Fruit fly (Drosophila melanogaster) whole organism, prepupa: ENCODE results near the gene CG13692.

ENCODE experiments used
- Blimp-1 ChIP-seq: fragments of 200-800 bp; sonication (Bioruptor generic); optimal IDR thresholded peaks from 3 replicates; lab custom pipeline; 2017; ENCODE audit warnings: missing biosample characterization, missing genetic modification characterization, mild to moderate bottlenecking, moderate library complexity, missing genetic modification reagents
- CG10631 ChIP-seq: fragments of 200-800 bp; sonication (Bioruptor generic); optimal IDR thresholded peaks from 2 replicates; lab custom pipeline; 2016; ENCODE audit warnings: missing biosample characterization, missing genetic modification characterization
- CG10669 ChIP-seq: fragments of 200-800 bp; sonication (Bioruptor generic); optimal IDR thresholded peaks from 3 replicates; lab custom pipeline; 2018; ENCODE audit warnings: missing biosample characterization, mild to moderate bottlenecking, missing genetic modification characterization, moderate library complexity
- CG11294 ChIP-seq: fragments of 200-800 bp; sonication (Bioruptor generic); IDR thresholded peaks from 2 replicates; pipeline ENCODE4 v1.3.6; 2022; ENCODE audit warnings: missing biosample characterization, missing genetic modification characterization
- CG11762 ChIP-seq: fragments of 200-800 bp; sonication (Bioruptor generic); optimal IDR thresholded peaks from 3 replicates; lab custom pipeline; 2016; ENCODE audit warnings: missing biosample characterization, missing genetic modification characterization; ENCODE audit not compliant: insufficient read depth
- CG1621 ChIP-seq: fragments of 200-800 bp; sonication (Bioruptor generic); optimal IDR thresholded peaks from 3 replicates; lab custom pipeline; 2018; ENCODE audit warnings: missing biosample characterization, mild to moderate bottlenecking, missing genetic modification characterization
- CG16779 ChIP-seq: fragments of 200-800 bp; sonication (Bioruptor generic); optimal IDR thresholded peaks from 3 replicates; lab custom pipeline; 2017; ENCODE audit warnings: missing biosample characterization, mild to moderate bottlenecking, missing genetic modification characterization
- CG32006 ChIP-seq: fragments of 200-800 bp; sonication (Bioruptor generic); optimal IDR thresholded peaks from 3 replicates; lab custom pipeline; 2017; ENCODE audit warnings: missing biosample characterization, mild to moderate bottlenecking, missing genetic modification characterization
- CG34406 ChIP-seq: fragments of 200-800 bp; sonication (Bioruptor generic); optimal IDR thresholded peaks from 3 replicates; lab custom pipeline; 2016; ENCODE audit warnings: missing biosample characterization, missing genetic modification characterization
- CG3919 ChIP-seq: fragments of 200-800 bp; sonication (Bioruptor generic); optimal IDR thresholded peaks from 3 replicates; lab custom pipeline; 2016; ENCODE audit warnings: missing biosample characterization, missing genetic modification characterization
- CG4318 ChIP-seq: fragments of 200-800 bp; sonication (Bioruptor generic); optimal IDR thresholded peaks from 3 replicates; lab custom pipeline; 2017; ENCODE audit warnings: missing biosample characterization, mild to moderate bottlenecking, missing genetic modification characterization
- CG6276 ChIP-seq: fragments of 200-800 bp; sonication (Bioruptor generic); optimal IDR thresholded peaks from 2 replicates; lab custom pipeline; 2017; ENCODE audit warnings: missing biosample characterization, mild to moderate bottlenecking, missing genetic modification characterization
- CG6792 ChIP-seq: fragments of 200-800 bp; sonication (Bioruptor generic); optimal IDR thresholded peaks from 3 replicates; lab custom pipeline; 2016; ENCODE audit warnings: missing biosample characterization, missing genetic modification characterization
- CG6808 ChIP-seq: fragments of 200-800 bp; sonication (Bioruptor generic); optimal IDR thresholded peaks from 3 replicates; lab custom pipeline; 2017; ENCODE audit warnings: missing biosample characterization, missing genetic modification characterization, mild to moderate bottlenecking, moderate library complexity, missing genetic modification reagents
- CG6854 ChIP-seq: fragments of 200-800 bp; sonication (Bioruptor generic); optimal IDR thresholded peaks from 2 replicates; lab custom pipeline; 2017; ENCODE audit warnings: missing biosample characterization, mild to moderate bottlenecking, missing genetic modification characterization
- CG7368 ChIP-seq: fragments of 200-800 bp; sonication (Bioruptor generic); optimal IDR thresholded peaks from 3 replicates; lab custom pipeline; 2016; ENCODE audit warnings: missing biosample characterization, missing genetic modification characterization
- CG8119 ChIP-seq: fragments of 200-800 bp; sonication (Bioruptor generic); IDR thresholded peaks from 3 replicates; pipeline ENCODE4 v1.3.6; 2022; ENCODE audit warnings: missing biosample characterization, missing genetic modification characterization
- CG8632 ChIP-seq: fragments of 200-800 bp; sonication (Bioruptor generic); optimal IDR thresholded peaks from 3 replicates; lab custom pipeline; 2016; ENCODE audit warnings: missing biosample characterization, missing genetic modification characterization
- Eip75B ChIP-seq: fragments of 200-800 bp; sonication (Bioruptor generic); optimal IDR thresholded peaks from 3 replicates; lab custom pipeline; 2016; ENCODE audit warnings: missing biosample characterization, missing genetic modification characterization
- Eip78C ChIP-seq: fragments of 200-800 bp; sonication (Bioruptor generic); peaks from one replicate; lab custom pipeline; 2016; ENCODE audit warnings: missing biosample characterization, missing genetic modification characterization
- Eip93F ChIP-seq: fragments of 200-800 bp; sonication (Bioruptor generic); optimal IDR thresholded peaks from 2 replicates; lab custom pipeline; 2016; ENCODE audit warnings: missing biosample characterization, mild to moderate bottlenecking, missing genetic modification characterization
- Ets21C ChIP-seq: fragments of 200-800 bp; sonication (Bioruptor generic); optimal IDR thresholded peaks from 3 replicates; lab custom pipeline; 2016; ENCODE audit warnings: missing biosample characterization, missing genetic modification characterization
- Gug ChIP-seq: fragments of 200-800 bp; sonication (Bioruptor generic); IDR thresholded peaks from 2 replicates; pipeline ENCODE4 v1.3.6; 2022; ENCODE audit warnings: missing biosample characterization, missing genetic modification characterization
- Hr38 ChIP-seq: sonication (Bioruptor generic); optimal IDR thresholded peaks from 2 replicates; lab custom pipeline; 2016; ENCODE audit warnings: missing biosample characterization, missing genetic modification characterization
- Hr4 ChIP-seq: fragments of 200-800 bp; sonication (Bioruptor generic); optimal IDR thresholded peaks from 3 replicates; lab custom pipeline; 2016; ENCODE audit warnings: missing biosample characterization, missing genetic modification characterization
- Lpt ChIP-seq: fragments of 200-800 bp; sonication (Bioruptor generic); optimal IDR thresholded peaks from 3 replicates; lab custom pipeline; 2016; ENCODE audit warnings: missing biosample characterization, missing genetic modification characterization
- Met ChIP-seq: fragments of 200-800 bp; sonication (Bioruptor generic); optimal IDR thresholded peaks from 3 replicates; lab custom pipeline; 2016; ENCODE audit warnings: missing biosample characterization, missing genetic modification characterization
- OdsH ChIP-seq: fragments of 200-800 bp; sonication (Bioruptor generic); optimal IDR thresholded peaks from 3 replicates; lab custom pipeline; 2016; ENCODE audit warnings: missing biosample characterization, missing genetic modification characterization
- Sox102F ChIP-seq: fragments of 200-800 bp; sonication (Bioruptor generic); optimal IDR thresholded peaks from 2 replicates; lab custom pipeline; 2016; ENCODE audit warnings: missing biosample characterization, mild to moderate bottlenecking, missing genetic modification characterization
- Sox15 ChIP-seq: fragments of 200-800 bp; sonication (Bioruptor generic); optimal IDR thresholded peaks from 3 replicates; lab custom pipeline; 2016; ENCODE audit warnings: missing biosample characterization, missing genetic modification characterization
- achi ChIP-seq: fragments of 200-800 bp; sonication (Bioruptor generic); optimal IDR thresholded peaks from 3 replicates; lab custom pipeline; 2016; ENCODE audit warnings: missing biosample characterization, missing genetic modification characterization
- acj6 ChIP-seq: fragments of 200-800 bp; sonication (Bioruptor generic); optimal IDR thresholded peaks from 3 replicates; lab custom pipeline; 2016; ENCODE audit warnings: missing biosample characterization, missing genetic modification characterization
- cyc ChIP-seq: fragments of 200-800 bp; sonication (Bioruptor generic); optimal IDR thresholded peaks from 3 replicates; lab custom pipeline; 2016; ENCODE audit warnings: missing biosample characterization, missing genetic modification characterization
- dac ChIP-seq: fragments of 200-800 bp; sonication (Bioruptor generic); optimal IDR thresholded peaks from 2 replicates; lab custom pipeline; 2017; ENCODE audit warnings: missing biosample characterization, mild to moderate bottlenecking, missing genetic modification characterization
- eg ChIP-seq: fragments of 200-800 bp; sonication (Bioruptor generic); IDR thresholded peaks from 3 replicates; pipeline ENCODE4 v1.3.6; 2022; ENCODE audit warnings: missing biosample characterization, missing genetic modification characterization
- esn ChIP-seq: fragments of 200-800 bp; sonication (Bioruptor generic); optimal IDR thresholded peaks from 2 replicates; lab custom pipeline; 2016; ENCODE audit warnings: missing biosample characterization, mild to moderate bottlenecking, missing genetic modification characterization, moderate library complexity
- fd59A ChIP-seq: fragments of 200-800 bp; sonication (Bioruptor generic); optimal IDR thresholded peaks from 2 replicates; lab custom pipeline; 2017; ENCODE audit warnings: missing biosample characterization, mild to moderate bottlenecking, missing genetic modification characterization, missing genetic modification reagents
- fkh ChIP-seq: fragments of 200-800 bp; sonication (Bioruptor generic); optimal IDR thresholded peaks from 3 replicates; lab custom pipeline; 2017; ENCODE audit warnings: missing biosample characterization, mild to moderate bottlenecking, missing genetic modification characterization, moderate library complexity
- net ChIP-seq: fragments of 200-800 bp; sonication (Bioruptor generic); optimal IDR thresholded peaks from 3 replicates; lab custom pipeline; 2016; ENCODE audit warnings: missing biosample characterization, missing genetic modification characterization
- pdm3 ChIP-seq: fragments of 200-800 bp; sonication (Bioruptor generic); optimal IDR thresholded peaks from 3 replicates; lab custom pipeline; 2016; ENCODE audit warnings: missing biosample characterization, missing genetic modification characterization
- salr ChIP-seq, 2 experiments: fragments of 200-800 bp; sonication (Bioruptor generic); optimal IDR thresholded peaks; 3 replicates each; lab custom pipeline; 2016 to 2018; ENCODE audit warnings: missing biosample characterization in 2 of 2, missing genetic modification characterization in 2 of 2, mild to moderate bottlenecking in 1 of 2
- spab ChIP-seq: fragments of 200-800 bp; sonication (Bioruptor generic); optimal IDR thresholded peaks from 2 replicates; lab custom pipeline; 2017; ENCODE audit warnings: missing biosample characterization, mild to moderate bottlenecking, missing genetic modification characterization, missing genetic modification reagents
- svp ChIP-seq: fragments of 200-800 bp; sonication (Bioruptor generic); peaks from one replicate; lab custom pipeline; 2016; ENCODE audit warnings: missing biosample characterization, missing genetic modification characterization
- topi ChIP-seq: fragments of 200-800 bp; sonication (Bioruptor generic); optimal IDR thresholded peaks from 3 replicates; lab custom pipeline; 2016; ENCODE audit warnings: missing biosample characterization, missing genetic modification characterization
- vri ChIP-seq: fragments of 200-800 bp; sonication (Bioruptor generic); optimal IDR thresholded peaks from 3 replicates; lab custom pipeline; 2016; ENCODE audit warnings: missing biosample characterization, mild to moderate bottlenecking, missing genetic modification characterization

The CG13692 gene

dm6 chr2L:419620-420184 lies 1.9 kb upstream of the CG13692 start, which contains the start of the genes CG13690 and RpLP1 (continued):
- TF ChIP-seq Met (GFP tag; lab: Kevin White, UChicago) (peak; percentile 76), cyc (peak; percentile 66), salr (GFP tag; optimal IDR thresholded peaks at IDR 0.05; lab: Kevin White, UChicago) (peak; percentile 4 to 38), CG6854 (GFP tag; lab: Kevin White, UChicago) (peak; percentile 90), Hr4 (no peak), Eip78C (GFP tag; lab: Kevin White, UChicago) (peak; percentile 94), CG4318 (no peak), CG34406 (GFP tag; lab: Kevin White, UChicago) (peak; percentile 71), CG6276 (no peak), pdm3 (GFP tag; lab: Kevin White, UChicago) (peak; percentile 74), achi (GFP tag; lab: Kevin White, UChicago) (peak; percentile 68), CG11762 (peak; percentile 36), fd59A (GFP tag; lab: Kevin White, UChicago) (peak; percentile 28), Blimp-1 (GFP tag; lab: Kevin White, UChicago) (peak; percentile 42), Sox102F (GFP tag; lab: Kevin White, UChicago) (peak; percentile 77), spab (peak; percentile 18), CG3919 (GFP tag; lab: Kevin White, UChicago) (peak; percentile 81), CG8632 (peak; percentile 71), CG16779 (peak; percentile 69)

- TF ChIP-seq CG10669 (GFP tag; lab: Kevin White, UChicago) = no peak
- no peak for TF ChIP-seq acj6 (GFP tag; lab: Kevin White, UChicago)
- no peak for TF ChIP-seq CG6854 (GFP tag; lab: Kevin White, UChicago)
- TF ChIP-seq Gug (GFP tag; lab: Robert Waterston, UW) = no peak
- TF ChIP-seq CG1621 (tag; lab: Kevin White, UChicago) = no peak
- no peak for TF ChIP-seq fd59A (GFP tag; lab: Kevin White, UChicago)
- no peak for TF ChIP-seq CG6808 (GFP tag; lab: Kevin White, UChicago)
- no peak for TF ChIP-seq CG10631 (GFP tag; lab: Kevin White, UChicago)
Measured at dm6 chr2L:422573-422972, 1.0 kb downstream of the CG13692 start, which contains the start of gene BBS8. BBS8 (plus strand) TSS chr2L:422873.

- TF ChIP-seq svp (GFP tag; lab: Kevin White, UChicago) (peak; percentile 93), OdsH (peak; percentile 56), CG6276 (no peak), pdm3 (GFP tag; lab: Kevin White, UChicago) (peak; percentile 59), vri (peak; percentile 89), fd59A (GFP tag; lab: Kevin White, UChicago) (peak; percentile 13), dac (GFP tag; lab: Kevin White, UChicago) (no peak), spab (peak; percentile 1), Hr38 (no peak), topi (peak; percentile 83), CG6808 (GFP tag; lab: Kevin White, UChicago) (peak; percentile 5), CG6854 (GFP tag; lab: Kevin White, UChicago) (peak; percentile 22), Ets21C (GFP tag; lab: Kevin White, UChicago) (peak; percentile 42), Eip75B (GFP tag; lab: Kevin White, UChicago) (peak; percentile 75), CG10631 (GFP tag; lab: Kevin White, UChicago) (peak; percentile 72), Sox15 (GFP tag; lab: Kevin White, UChicago) (no peak), CG32006 (GFP tag; lab: Kevin White, UChicago) (peak; percentile 25), CG8632 (peak; percentile 49), CG3919 (GFP tag; lab: Kevin White, UChicago) (peak; percentile 74), eg (GFP tag; lab: Robert Waterston, UW) (no peak), CG7368 (no peak), esn (GFP tag; lab: Kevin White, UChicago) (peak; percentile 90), CG1621 (tag; lab: Kevin White, UChicago) (peak; percentile 5), fkh (GFP tag; lab: Kevin White, UChicago) (no peak), Eip93F (GFP tag; lab: Kevin White, UChicago) (peak; percentile 65), CG10669 (GFP tag; lab: Kevin White, UChicago) (peak; percentile 10), Hr4 (no peak), CG11294 (GFP tag; lab: Robert Waterston, UW) (no peak), net (peak; percentile 44), CG8119 (GFP tag; lab: Robert Waterston, UW) (peak; percentile 55; the same call in 2 of the 3 replicates), achi (GFP tag; lab: Kevin White, UChicago) (peak; percentile 62), Lpt (GFP tag; lab: Kevin White, UChicago) (peak; percentile 34), CG6792 (peak; percentile 68), CG34406 (GFP tag; lab: Kevin White, UChicago) (peak; percentile 49)
Measured at dm6 chr2L:423160-423559, 1.6 kb downstream of the CG13692 start.
